Worm (Caenorhabditis elegans): Measurements from ENCODE around the gene ZK813.7.

Gene ZK813.7

DNA sequence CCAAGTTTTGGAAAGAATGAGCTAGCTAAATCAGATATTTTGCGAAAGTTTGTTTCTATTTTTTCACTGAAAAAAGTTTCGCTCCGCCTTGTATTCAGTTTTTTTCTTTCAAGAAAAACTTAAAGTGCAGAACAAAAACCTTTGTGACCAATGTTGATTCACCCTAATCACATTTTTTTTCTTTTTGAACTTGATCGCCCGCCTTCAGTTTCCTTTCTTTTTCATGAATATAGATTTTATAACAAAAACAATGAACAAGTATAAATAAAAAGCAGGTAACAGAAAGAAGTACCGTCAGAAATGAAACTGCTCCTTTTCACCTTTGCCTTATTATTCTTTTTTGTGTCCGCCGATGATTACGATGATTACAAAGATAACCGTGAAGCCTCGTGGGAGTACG lies 1.1 kb upstream of the ZK813.7 start, which contains the start of gene ZK813.2:
Gene ZK813.2, plus strand, starts transcription at position 301 of the 400 bp plus-strand sequence.
- TF ChIP-seq tra-4 (tag; optimal IDR thresholded peaks at IDR 0.05) (no peak), hnd-1 (tag; optimal IDR thresholded peaks at IDR 0.05) (no peak), flt-1 (GFP tag; IDR thresholded peaks at IDR 0.05) (no peak)

DNA sequence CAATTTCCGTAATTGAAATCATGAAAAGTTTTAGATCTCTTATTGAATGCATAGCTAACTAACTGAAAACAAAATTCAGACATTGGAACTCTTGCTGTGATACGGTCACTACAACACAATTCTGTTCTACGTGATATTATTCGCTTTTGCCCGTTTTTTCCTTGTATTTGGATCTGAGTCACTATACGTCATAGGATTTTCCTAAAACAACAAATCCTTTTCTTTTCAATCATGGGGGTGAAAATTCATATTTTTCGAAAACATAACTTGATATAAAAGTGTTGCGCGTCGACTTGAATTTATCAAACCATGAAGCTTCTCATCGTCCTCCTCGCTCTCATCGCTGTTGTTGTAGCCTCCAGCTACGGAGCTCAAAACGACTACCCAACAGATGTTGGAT lies 1.4 kb downstream of the ZK813.7 start, which contains the start of gene ZK813.1:
Gene ZK813.1, plus strand, starts transcription at position 301 of the 400 bp plus-strand sequence.
- TF ChIP-seq ceh-13 (GFP tag; optimal IDR thresholded peaks at IDR 0.05): no peak
- no peak for TF ChIP-seq aly-1 (tag; optimal IDR thresholded peaks at IDR 0.05)
- no peak for TF ChIP-seq ets-7 (tag; optimal IDR thresholded peaks at IDR 0.05)
- no peak for TF ChIP-seq ama-1 (optimal IDR thresholded peaks at IDR 0.05)
- TF ChIP-seq hmg-4 (GFP tag; optimal IDR thresholded peaks at IDR 0.05): no peak
- no peak for TF ChIP-seq ceh-36 (tag; optimal IDR thresholded peaks at IDR 0.05)
- TF ChIP-seq scrt-1 (GFP tag; IDR thresholded peaks at IDR 0.05): no peak
- TF ChIP-seq pes-1 (GFP tag; IDR thresholded peaks at IDR 0.05): no peak
- no peak for TF ChIP-seq F13C5.2 (tag; optimal IDR thresholded peaks at IDR 0.05)
- TF ChIP-seq B0310.2 (tag; optimal IDR thresholded peaks at IDR 0.05): no peak
- no peak for TF ChIP-seq tbx-37 (GFP tag; conservative IDR thresholded peaks at IDR 0.05)
- TF ChIP-seq flt-1 (GFP tag; IDR thresholded peaks at IDR 0.05): no peak
- no peak for TF ChIP-seq tra-4 (tag; optimal IDR thresholded peaks at IDR 0.05)
- TF ChIP-seq tbx-11 (GFP tag; IDR thresholded peaks at IDR 0.05): no peak
- TF ChIP-seq hmbx-1 (tag; optimal IDR thresholded peaks at IDR 0.05): no peak

DNA sequence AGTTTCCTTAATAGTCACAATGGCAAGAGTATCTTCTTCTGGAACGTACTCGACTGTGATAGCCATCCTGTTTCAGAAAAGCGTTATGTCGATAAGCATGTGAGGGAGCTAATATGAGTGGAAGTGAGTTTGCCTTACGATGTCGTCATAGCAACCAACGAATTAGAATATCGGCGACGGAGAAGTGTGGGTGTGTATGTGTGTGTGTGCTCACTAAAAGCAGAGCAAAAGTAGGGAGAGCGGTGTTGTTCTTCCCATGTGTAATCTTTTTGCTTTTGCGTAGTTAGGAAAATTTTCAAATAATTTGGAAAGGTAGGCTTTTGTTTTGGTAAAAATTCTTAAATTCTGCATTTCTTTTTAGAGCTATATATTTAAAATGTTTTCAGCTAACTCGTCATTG lies 6.5 kb downstream of the ZK813.7 start, which contains the start of gene ZK813.5:
Gene ZK813.5, minus strand, starts transcription at position 101 of the 400 bp plus-strand sequence.
- TF ChIP-seq tbx-37 (GFP tag; conservative IDR thresholded peaks at IDR 0.05) (no peak), ceh-36 (tag; optimal IDR thresholded peaks at IDR 0.05) (no peak), flt-1 (GFP tag; IDR thresholded peaks at IDR 0.05) (no peak), sea-1 (GFP tag; conservative IDR thresholded peaks at IDR 0.05) (no peak), F13C5.2 (tag; optimal IDR thresholded peaks at IDR 0.05) (no peak), pes-1 (GFP tag; IDR thresholded peaks at IDR 0.05) (no peak)

DNA sequence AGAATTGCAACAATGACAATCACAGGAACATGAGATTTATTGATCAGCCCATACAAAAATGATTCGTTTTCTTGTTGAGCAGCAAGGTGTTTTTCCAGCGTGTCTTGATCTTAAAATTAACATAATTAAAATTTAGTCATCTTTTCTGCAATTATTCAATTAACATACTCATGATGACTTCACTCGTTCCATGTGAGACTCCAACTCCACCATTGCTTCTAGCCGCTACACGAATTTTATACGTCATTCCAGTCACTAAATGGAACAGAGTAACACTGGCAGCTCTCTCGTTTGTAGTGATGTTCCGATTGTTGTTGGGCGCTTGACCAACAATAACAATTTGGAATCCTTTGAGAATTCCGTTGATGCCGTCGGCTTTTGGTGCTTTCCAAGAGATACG lies 9.3 kb downstream of the ZK813.7 start:
- TF ChIP-seq ets-7 (tag; optimal IDR thresholded peaks at IDR 0.05) (no peak), tbx-37 (GFP tag; conservative IDR thresholded peaks at IDR 0.05) (no peak), pes-1 (GFP tag; IDR thresholded peaks at IDR 0.05) (no peak), ceh-13 (GFP tag; optimal IDR thresholded peaks at IDR 0.05) (no peak)

DNA sequence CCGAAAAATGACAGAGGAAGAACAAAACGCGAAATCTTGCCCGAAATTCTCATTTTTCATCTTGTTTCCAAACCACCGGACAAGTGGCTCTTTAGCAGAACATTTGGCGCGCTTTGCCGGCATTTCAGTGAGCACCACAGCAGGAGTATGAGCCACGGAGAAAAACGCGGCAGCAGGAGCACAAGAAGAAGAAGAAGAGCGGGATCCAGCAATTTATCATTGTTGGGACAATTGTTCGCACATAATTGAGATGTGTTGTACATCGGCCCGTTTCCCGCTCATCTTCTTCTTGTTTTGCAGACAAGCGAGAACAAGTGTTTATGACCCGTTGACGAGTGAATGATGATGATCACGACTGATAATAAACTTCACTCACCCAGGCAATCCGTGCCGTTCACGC lies 10.9 kb downstream of the ZK813.7 start:
- TF ChIP-seq pes-1 (GFP tag; IDR thresholded peaks at IDR 0.05): no peak
- TF ChIP-seq hmbx-1 (tag; optimal IDR thresholded peaks at IDR 0.05): no peak
- TF ChIP-seq B0310.2 (tag; optimal IDR thresholded peaks at IDR 0.05): no peak
- TF ChIP-seq hnd-1 (tag; optimal IDR thresholded peaks at IDR 0.05): no peak
- no peak for TF ChIP-seq scrt-1 (GFP tag; IDR thresholded peaks at IDR 0.05)
- no peak for TF ChIP-seq F13C5.2 (tag; optimal IDR thresholded peaks at IDR 0.05)
- no peak for TF ChIP-seq ama-1 (optimal IDR thresholded peaks at IDR 0.05)
- TF ChIP-seq tbx-11 (GFP tag; IDR thresholded peaks at IDR 0.05): no peak
- TF ChIP-seq aly-1 (tag; optimal IDR thresholded peaks at IDR 0.05): no peak
- no peak for TF ChIP-seq ceh-36 (tag; optimal IDR thresholded peaks at IDR 0.05)
- TF ChIP-seq tbx-37 (GFP tag; conservative IDR thresholded peaks at IDR 0.05): no peak
- TF ChIP-seq flt-1 (GFP tag; IDR thresholded peaks at IDR 0.05): no peak
- no peak for TF ChIP-seq ets-7 (tag; optimal IDR thresholded peaks at IDR 0.05)
- no peak for TF ChIP-seq sea-1 (GFP tag; conservative IDR thresholded peaks at IDR 0.05)
- TF ChIP-seq ceh-13 (GFP tag; optimal IDR thresholded peaks at IDR 0.05): no peak
- TF ChIP-seq tra-4 (tag; optimal IDR thresholded peaks at IDR 0.05): no peak
- no peak for TF ChIP-seq hmg-4 (GFP tag; optimal IDR thresholded peaks at IDR 0.05)

DNA sequence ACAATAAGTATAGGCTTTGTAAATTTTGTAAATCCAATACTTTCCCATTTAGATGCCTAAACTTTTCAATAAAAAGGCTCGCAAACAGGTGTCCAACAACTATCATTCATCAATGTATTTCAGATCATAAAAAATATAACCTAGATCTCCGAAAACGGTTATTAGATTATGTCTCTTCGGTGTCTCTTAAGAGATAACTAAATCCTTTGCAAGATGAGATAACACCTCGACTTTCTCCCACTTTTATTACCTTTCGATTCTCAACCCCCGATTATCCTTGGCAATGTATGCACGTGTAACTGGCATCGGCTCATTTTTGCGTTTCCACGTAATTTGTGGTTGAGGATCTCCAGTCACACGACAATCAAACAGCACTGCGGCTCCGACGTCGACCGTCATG lies 17.5 kb downstream of the ZK813.7 start:
- TF ChIP-seq aly-1 (tag; optimal IDR thresholded peaks at IDR 0.05) (no peak), hnd-1 (tag; optimal IDR thresholded peaks at IDR 0.05) (no peak), F13C5.2 (tag; optimal IDR thresholded peaks at IDR 0.05) (no peak), B0310.2 (tag; optimal IDR thresholded peaks at IDR 0.05) (no peak), ama-1 (optimal IDR thresholded peaks at IDR 0.05) (no peak), hmbx-1 (tag; optimal IDR thresholded peaks at IDR 0.05) (no peak), ceh-13 (GFP tag; optimal IDR thresholded peaks at IDR 0.05) (no peak), sea-1 (GFP tag; conservative IDR thresholded peaks at IDR 0.05) (no peak), hmg-4 (GFP tag; optimal IDR thresholded peaks at IDR 0.05) (no peak), ets-7 (tag; optimal IDR thresholded peaks at IDR 0.05) (no peak), flt-1 (GFP tag; IDR thresholded peaks at IDR 0.05) (no peak), ceh-36 (tag; optimal IDR thresholded peaks at IDR 0.05) (no peak), tbx-37 (GFP tag; conservative IDR thresholded peaks at IDR 0.05) (no peak), scrt-1 (GFP tag; IDR thresholded peaks at IDR 0.05) (no peak)

DNA sequence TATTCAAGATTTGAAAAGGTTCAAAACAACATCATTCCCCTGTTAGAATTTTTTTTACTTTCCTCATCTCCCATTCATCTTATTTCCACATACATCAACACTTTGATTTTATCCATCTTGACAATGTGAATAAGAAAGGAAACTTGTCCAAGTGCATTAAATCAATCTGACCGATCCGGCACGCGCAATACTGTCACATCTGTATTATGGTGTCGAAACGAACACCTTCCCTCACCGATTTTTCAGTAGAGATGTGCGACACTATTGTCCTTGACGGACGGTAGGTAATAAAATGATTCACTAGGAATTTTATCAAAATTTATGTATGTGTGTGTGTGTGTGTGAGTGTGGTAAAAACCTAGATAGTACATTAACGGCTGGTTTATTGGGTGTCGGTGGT lies 19.3 kb downstream of the ZK813.7 start:
- TF ChIP-seq ama-1 (optimal IDR thresholded peaks at IDR 0.05): no peak
- TF ChIP-seq hmg-4 (GFP tag; optimal IDR thresholded peaks at IDR 0.05): no peak
- no peak for TF ChIP-seq ets-7 (tag; optimal IDR thresholded peaks at IDR 0.05)
- no peak for TF ChIP-seq scrt-1 (GFP tag; IDR thresholded peaks at IDR 0.05)
- TF ChIP-seq sea-1 (GFP tag; conservative IDR thresholded peaks at IDR 0.05): no peak

DNA sequence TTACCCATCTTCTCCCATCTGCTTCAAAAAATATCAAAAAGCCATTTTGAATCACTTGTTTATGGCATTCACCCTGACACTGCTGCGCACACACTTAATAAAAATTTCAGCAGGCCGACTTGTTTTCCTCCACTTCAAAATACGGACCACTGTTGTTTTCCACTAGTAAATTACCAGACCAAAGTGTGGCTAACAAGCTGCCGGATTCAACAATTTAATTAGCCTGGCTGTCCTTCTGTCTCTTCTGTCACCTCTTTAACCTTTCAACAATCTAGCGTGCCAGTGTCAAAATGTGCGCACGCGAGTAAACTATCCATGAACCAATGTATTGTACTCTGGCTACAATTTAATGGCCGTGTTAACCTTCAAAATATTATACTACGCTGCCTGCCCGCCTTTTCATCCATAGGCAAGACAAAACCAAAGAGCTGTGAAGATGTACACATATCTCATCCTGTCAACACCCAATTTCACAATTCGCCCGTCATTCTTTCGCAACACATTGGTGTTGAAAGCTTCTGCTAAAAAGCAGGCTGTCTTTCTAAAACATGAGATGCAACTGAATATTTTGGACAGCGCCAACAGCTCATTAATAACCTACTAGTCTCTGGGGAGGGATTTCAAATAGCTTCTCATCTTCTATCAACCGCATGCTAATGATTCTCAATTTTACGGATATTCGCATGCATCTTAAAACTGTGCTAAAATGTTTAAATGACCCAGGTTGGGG lies 19.9 kb downstream of the ZK813.7 start:
- TF ChIP-seq flt-1 (GFP tag; IDR thresholded peaks at IDR 0.05) (no peak), ama-1 (optimal IDR thresholded peaks at IDR 0.05) (no peak), tbx-11 (GFP tag; IDR thresholded peaks at IDR 0.05) (no peak), ceh-13 (GFP tag; optimal IDR thresholded peaks at IDR 0.05) (no peak), hmg-4 (GFP tag; optimal IDR thresholded peaks at IDR 0.05) (no peak), scrt-1 (GFP tag; IDR thresholded peaks at IDR 0.05) (no peak), pes-1 (GFP tag; IDR thresholded peaks at IDR 0.05) (no peak)

Measured in whole organism, early embryonic.